Worm (Caenorhabditis elegans): ENCODE results near the gene mam-3.

Gene mam-3

ce11 chrIV:13445275-13445674 is at the start of gene mam-3:
Gene mam-3, minus strand, starts transcription at chrIV:13445375.
- TF ChIP-seq pes-1 (GFP tag; IDR thresholded peaks at IDR 0.05): no peak
- TF ChIP-seq B0310.2 (tag; optimal IDR thresholded peaks at IDR 0.05): no peak
- TF ChIP-seq F13C5.2 (tag; optimal IDR thresholded peaks at IDR 0.05): no peak
- no peak for TF ChIP-seq hmbx-1 (tag; optimal IDR thresholded peaks at IDR 0.05)
- no peak for TF ChIP-seq sea-1 (GFP tag; conservative IDR thresholded peaks at IDR 0.05)
- TF ChIP-seq ceh-36 (tag; optimal IDR thresholded peaks at IDR 0.05): no peak
- TF ChIP-seq hmg-4 (GFP tag; optimal IDR thresholded peaks at IDR 0.05): no peak
- TF ChIP-seq tra-4 (tag; optimal IDR thresholded peaks at IDR 0.05): no peak
- no peak for TF ChIP-seq aly-1 (tag; optimal IDR thresholded peaks at IDR 0.05)

ce11 chrIV:13493719-13494118 is 48.5 kb upstream of the mam-3 start:
- TF ChIP-seq hmbx-1 (tag; optimal IDR thresholded peaks at IDR 0.05): no peak
- no peak for TF ChIP-seq hnd-1 (tag; optimal IDR thresholded peaks at IDR 0.05)
- no peak for TF ChIP-seq tbx-37 (GFP tag; conservative IDR thresholded peaks at IDR 0.05)
- TF ChIP-seq ceh-36 (tag; optimal IDR thresholded peaks at IDR 0.05): no peak
- no peak for TF ChIP-seq hmg-4 (GFP tag; optimal IDR thresholded peaks at IDR 0.05)
- TF ChIP-seq sea-1 (GFP tag; conservative IDR thresholded peaks at IDR 0.05): no peak
- no peak for TF ChIP-seq ets-7 (tag; optimal IDR thresholded peaks at IDR 0.05)
- TF ChIP-seq scrt-1 (GFP tag; IDR thresholded peaks at IDR 0.05): no peak
- TF ChIP-seq tbx-11 (GFP tag; IDR thresholded peaks at IDR 0.05): no peak
- no peak for TF ChIP-seq pes-1 (GFP tag; IDR thresholded peaks at IDR 0.05)
- no peak for TF ChIP-seq aly-1 (tag; optimal IDR thresholded peaks at IDR 0.05)
- TF ChIP-seq B0310.2 (tag; optimal IDR thresholded peaks at IDR 0.05): no peak
- no peak for TF ChIP-seq ceh-13 (GFP tag; optimal IDR thresholded peaks at IDR 0.05)
- TF ChIP-seq tra-4 (tag; optimal IDR thresholded peaks at IDR 0.05): no peak
- TF ChIP-seq flt-1 (GFP tag; IDR thresholded peaks at IDR 0.05): no peak
- no peak for TF ChIP-seq ama-1 (optimal IDR thresholded peaks at IDR 0.05)
- TF ChIP-seq F13C5.2 (tag; optimal IDR thresholded peaks at IDR 0.05): no peak

ce11 chrIV:13492271-13492670 is 47.1 kb upstream of the mam-3 start, which contains the start of gene Y45F10A.7:
Gene Y45F10A.7, plus strand, starts transcription at chrIV:13492571.
- TF ChIP-seq tbx-37 (GFP tag; conservative IDR thresholded peaks at IDR 0.05) (no peak), hmg-4 (GFP tag; optimal IDR thresholded peaks at IDR 0.05) (no peak), pes-1 (GFP tag; IDR thresholded peaks at IDR 0.05) (no peak)

- TF ChIP-seq tbx-37 (GFP tag; conservative IDR thresholded peaks at IDR 0.05): no peak
- TF ChIP-seq tra-4 (tag; optimal IDR thresholded peaks at IDR 0.05): no peak
- TF ChIP-seq hmbx-1 (tag; optimal IDR thresholded peaks at IDR 0.05): no peak
- TF ChIP-seq aly-1 (tag; optimal IDR thresholded peaks at IDR 0.05): no peak
- no peak for TF ChIP-seq B0310.2 (tag; optimal IDR thresholded peaks at IDR 0.05)
- TF ChIP-seq hmg-4 (GFP tag; optimal IDR thresholded peaks at IDR 0.05): no peak
- no peak for TF ChIP-seq hnd-1 (tag; optimal IDR thresholded peaks at IDR 0.05)
- no peak for TF ChIP-seq F13C5.2 (tag; optimal IDR thresholded peaks at IDR 0.05)
- TF ChIP-seq flt-1 (GFP tag; IDR thresholded peaks at IDR 0.05): no peak
- TF ChIP-seq ets-7 (tag; optimal IDR thresholded peaks at IDR 0.05): no peak
- no peak for TF ChIP-seq sea-1 (GFP tag; conservative IDR thresholded peaks at IDR 0.05)
- no peak for TF ChIP-seq ceh-13 (GFP tag; optimal IDR thresholded peaks at IDR 0.05)
- no peak for TF ChIP-seq ceh-36 (tag; optimal IDR thresholded peaks at IDR 0.05)
- TF ChIP-seq pes-1 (GFP tag; IDR thresholded peaks at IDR 0.05): no peak
- TF ChIP-seq tbx-11 (GFP tag; IDR thresholded peaks at IDR 0.05): no peak
Measured at ce11 chrIV:13487596-13487995, 42.4 kb upstream of the mam-3 start.

- TF ChIP-seq hnd-1 (tag; optimal IDR thresholded peaks at IDR 0.05) (no peak), pes-1 (GFP tag; IDR thresholded peaks at IDR 0.05) (peak; percentile 68)
Measured at ce11 chrIV:13487019-13487418, 41.8 kb upstream of the mam-3 start.

ce11 chrIV:13483596-13483995 is 38.4 kb upstream of the mam-3 start:
- TF ChIP-seq tbx-37 (GFP tag; conservative IDR thresholded peaks at IDR 0.05) (no peak), hnd-1 (tag; optimal IDR thresholded peaks at IDR 0.05) (no peak), tbx-11 (GFP tag; IDR thresholded peaks at IDR 0.05) (no peak), hmbx-1 (tag; optimal IDR thresholded peaks at IDR 0.05) (no peak), flt-1 (GFP tag; IDR thresholded peaks at IDR 0.05) (no peak), F13C5.2 (tag; optimal IDR thresholded peaks at IDR 0.05) (no peak)

ce11 chrIV:13482469-13482868 is 37.3 kb upstream of the mam-3 start, which contains the start of gene Y38H8A.1:
Gene Y38H8A.1, plus strand, starts transcription at chrIV:13482769.
- TF ChIP-seq hnd-1 (tag; optimal IDR thresholded peaks at IDR 0.05) (no peak), pes-1 (GFP tag; IDR thresholded peaks at IDR 0.05) (no peak), ceh-36 (tag; optimal IDR thresholded peaks at IDR 0.05) (no peak), hmg-4 (GFP tag; optimal IDR thresholded peaks at IDR 0.05) (no peak), tbx-11 (GFP tag; IDR thresholded peaks at IDR 0.05) (no peak), tbx-37 (GFP tag; conservative IDR thresholded peaks at IDR 0.05) (no peak), flt-1 (GFP tag; IDR thresholded peaks at IDR 0.05) (no peak), B0310.2 (tag; optimal IDR thresholded peaks at IDR 0.05) (no peak), hmbx-1 (tag; optimal IDR thresholded peaks at IDR 0.05) (no peak), scrt-1 (GFP tag; IDR thresholded peaks at IDR 0.05) (no peak), ceh-13 (GFP tag; optimal IDR thresholded peaks at IDR 0.05) (no peak), ama-1 (optimal IDR thresholded peaks at IDR 0.05) (no peak), aly-1 (tag; optimal IDR thresholded peaks at IDR 0.05) (no peak), F13C5.2 (tag; optimal IDR thresholded peaks at IDR 0.05) (no peak), sea-1 (GFP tag; conservative IDR thresholded peaks at IDR 0.05) (no peak), tra-4 (tag; optimal IDR thresholded peaks at IDR 0.05) (no peak), ets-7 (tag; optimal IDR thresholded peaks at IDR 0.05) (no peak)

- TF ChIP-seq hnd-1 (tag; optimal IDR thresholded peaks at IDR 0.05) (no peak), ceh-13 (GFP tag; optimal IDR thresholded peaks at IDR 0.05) (no peak)
Measured at ce11 chrIV:13474132-13474531, 29.0 kb upstream of the mam-3 start, which contains the start of gene Y38H8A.2. Gene Y38H8A.2, plus strand, starts transcription at chrIV:13474432.

All from whole organism, early embryonic.